Worm (Caenorhabditis elegans): ENCODE results near the gene ham-1.

- TF ChIP-seq nhr-232 (tag; optimal IDR thresholded peaks at IDR 0.05) (no peak), ceh-14 (tag; optimal IDR thresholded peaks at IDR 0.05) (no peak)
Measured at ce11 chrIV:12584146-12584545, 42.2 kb downstream of the ham-1 start.

Measured in whole organism, late embryonic.